Worm (Caenorhabditis elegans) whole organism, young adult: Measurements from ENCODE around the gene rab-1.
A peak's percentile ranks its signal among the peaks of the same experiment; 100 is the strongest.

Source experiments
- B0261.1 ChIP-seq: sonication (generic microtip); optimal IDR thresholded peaks from 2 replicates; lab custom pipeline; 2016; ENCODE audit warnings: mild to moderate bottlenecking, missing genetic modification characterization, moderate library complexity, missing compliant biosample characterization
- B0336.3 ChIP-seq: fragments of 200-800 bp; sonication (Bioruptor generic); IDR thresholded peaks from 2 replicates; pipeline ENCODE4 v1.3.6; 2022; ENCODE audit warnings: missing genetic modification characterization, missing compliant biosample characterization
- F10E7.11 ChIP-seq: sonication (generic microtip); optimal IDR thresholded peaks from 2 replicates; lab custom pipeline; 2017; ENCODE audit warnings: mild to moderate bottlenecking, missing genetic modification characterization, moderate library complexity, missing compliant biosample characterization
- F52B5.7 ChIP-seq: sonication (generic microtip); optimal IDR thresholded peaks from 2 replicates; lab custom pipeline; 2016; ENCODE audit warnings: mild to moderate bottlenecking, missing genetic modification characterization, missing compliant biosample characterization
- F57A8.1 ChIP-seq: fragments of 200-800 bp; sonication (Bioruptor generic); optimal IDR thresholded peaks from 2 replicates; lab custom pipeline; 2018; ENCODE audit warnings: mild to moderate bottlenecking, missing genetic modification characterization, moderate library complexity, missing compliant biosample characterization
- K11D2.4 ChIP-seq: fragments of 200-800 bp; sonication (Bioruptor generic); IDR thresholded peaks from 2 replicates; pipeline ENCODE4 v1.3.6; 2022; ENCODE audit warnings: missing genetic modification reagents, missing genetic modification characterization, missing compliant biosample characterization
- ZK185.1 ChIP-seq: sonication (generic microtip); optimal IDR thresholded peaks from 2 replicates; lab custom pipeline; 2016; ENCODE audit warnings: mild to moderate bottlenecking, missing genetic modification characterization, missing compliant biosample characterization; ENCODE audit not compliant: poor library complexity, severe bottlenecking
- aptf-3 ChIP-seq: fragments of 200-800 bp; sonication (Bioruptor generic); IDR thresholded peaks from 2 replicates; pipeline ENCODE4 v1.3.6; 2022; ENCODE audit warnings: missing genetic modification characterization, missing compliant biosample characterization
- atf-7 ChIP-seq: sonication (generic microtip); optimal IDR thresholded peaks from 2 replicates; lab custom pipeline; 2017; ENCODE audit warnings: mild to moderate bottlenecking, missing genetic modification characterization, missing compliant biosample characterization
- attf-3 ChIP-seq: fragments of 200-800 bp; sonication (Bioruptor generic); conservative IDR thresholded peaks from 2 replicates; pipeline ENCODE4 v1.3.6; 2022; ENCODE audit warnings: missing genetic modification reagents, missing genetic modification characterization, missing compliant biosample characterization
- ceh-40 ChIP-seq: fragments of 200-800 bp; sonication (Bioruptor generic); IDR thresholded peaks from 2 replicates; pipeline ENCODE4 v1.3.6; 2022; ENCODE audit warnings: missing genetic modification characterization, missing compliant biosample characterization
- ceh-79 ChIP-seq: sonication (generic microtip); optimal IDR thresholded peaks from 2 replicates; lab custom pipeline; 2017; ENCODE audit warnings: mild to moderate bottlenecking, missing genetic modification characterization, missing compliant biosample characterization
- die-1 ChIP-seq: sonication (generic microtip); optimal IDR thresholded peaks from 2 replicates; lab custom pipeline; 2016; ENCODE audit warnings: missing genotype, mild to moderate bottlenecking, missing genetic modification characterization, missing compliant biosample characterization
- egl-44 ChIP-seq: fragments of 200-800 bp; sonication (Bioruptor generic); IDR thresholded peaks from 2 replicates; pipeline ENCODE4 v1.3.6; 2022; ENCODE audit warnings: missing genetic modification reagents, missing genetic modification characterization, missing compliant biosample characterization
- hmg-20 ChIP-seq: fragments of 200-800 bp; sonication (Bioruptor generic); IDR thresholded peaks from 2 replicates; pipeline ENCODE4 v1.3.6; 2022; ENCODE audit warnings: missing genetic modification reagents, missing genetic modification characterization, missing compliant biosample characterization
- hrde-1 ChIP-seq: sonication (generic microtip); optimal IDR thresholded peaks from 2 replicates; lab custom pipeline; 2016; ENCODE audit warnings: missing genetic modification characterization, mild to moderate bottlenecking, missing compliant biosample characterization, moderate library complexity, missing genotype, missing genetic modification reagents, borderline replicate concordance
- lsl-1 ChIP-seq: fragments of 200-800 bp; sonication (Bioruptor generic); optimal IDR thresholded peaks from 2 replicates; lab custom pipeline; 2018; ENCODE audit warnings: mild to moderate bottlenecking, missing genetic modification characterization, moderate library complexity, missing compliant biosample characterization
- madf-10 ChIP-seq: sonication (generic microtip); optimal IDR thresholded peaks from 2 replicates; lab custom pipeline; 2016; ENCODE audit warnings: mild to moderate bottlenecking, missing genetic modification characterization, missing compliant biosample characterization
- mcd-1 ChIP-seq: fragments of 200-800 bp; sonication (Bioruptor generic); IDR thresholded peaks from 2 replicates; pipeline ENCODE4 v1.3.6; 2022; ENCODE audit warnings: missing genetic modification reagents, missing genetic modification characterization, missing compliant biosample characterization
- nfya-2 ChIP-seq: fragments of 200-800 bp; sonication (Bioruptor generic); IDR thresholded peaks from 2 replicates; pipeline ENCODE4 v1.3.6; 2022; ENCODE audit warnings: missing genetic modification reagents, missing genetic modification characterization, missing compliant biosample characterization
- pbrm-1 ChIP-seq: fragments of 200-800 bp; sonication (Bioruptor generic); IDR thresholded peaks from 2 replicates; pipeline ENCODE4 v1.3.6; 2022; ENCODE audit warnings: missing genetic modification reagents, missing genetic modification characterization, missing compliant biosample characterization
- rcor-1 ChIP-seq: fragments of 200-800 bp; sonication (Bioruptor generic); IDR thresholded peaks from 2 replicates; pipeline ENCODE4 v1.3.6; 2022; ENCODE audit warnings: missing genetic modification reagents, missing genetic modification characterization, missing compliant biosample characterization
- repo-1 ChIP-seq: sonication (generic microtip); optimal IDR thresholded peaks from 2 replicates; lab custom pipeline; 2017; ENCODE audit warnings: mild to moderate bottlenecking, missing genetic modification characterization, missing compliant biosample characterization
- sea-2 ChIP-seq: fragments of 200-800 bp; sonication (Bioruptor generic); IDR thresholded peaks from 2 replicates; pipeline ENCODE4 v1.3.6; 2022; ENCODE audit warnings: missing genetic modification characterization, missing compliant biosample characterization
- snpc-1.1 ChIP-seq: sonication (generic microtip); optimal IDR thresholded peaks from 2 replicates; lab custom pipeline; 2017; ENCODE audit warnings: missing genetic modification characterization, mild to moderate bottlenecking, missing compliant biosample characterization, antibody characterized with exemption, moderate library complexity, missing genotype, missing genetic modification reagents; ENCODE audit not compliant: insufficient read depth
- zfh-2 ChIP-seq: fragments of 200-800 bp; sonication (Bioruptor generic); conservative IDR thresholded peaks from 2 replicates; pipeline ENCODE4 v1.3.6; 2022; ENCODE audit warnings: missing genetic modification reagents, missing genetic modification characterization, missing compliant biosample characterization
- ztf-18 ChIP-seq: sonication (generic microtip); optimal IDR thresholded peaks from 2 replicates; lab custom pipeline; 2016; ENCODE audit warnings: missing genotype, mild to moderate bottlenecking, missing genetic modification characterization, missing compliant biosample characterization
- ztf-22 ChIP-seq: fragments of 200-800 bp; sonication (Bioruptor generic); optimal IDR thresholded peaks from 2 replicates; lab custom pipeline; 2018; ENCODE audit warnings: mild to moderate bottlenecking, missing genetic modification characterization, moderate library complexity, missing compliant biosample characterization
- ztf-25 ChIP-seq: fragments of 200-800 bp; sonication (Bioruptor generic); IDR thresholded peaks from 2 replicates; pipeline ENCODE4 v1.3.6; 2022; ENCODE audit warnings: missing genetic modification reagents, missing genetic modification characterization, missing compliant biosample characterization
- ztf-28 ChIP-seq: fragments of 200-800 bp; sonication (Bioruptor generic); IDR thresholded peaks from 2 replicates; pipeline ENCODE4 v1.3.6; 2022; ENCODE audit warnings: missing genetic modification reagents, missing genetic modification characterization, missing compliant biosample characterization

rab-1 gene

ce11 chrV:1242432-1242831, 21.4 kb downstream of the rab-1 start:
- TF ChIP-seq ztf-25 (GFP tag; lab: Robert Waterston, UW) = 0 out of 2 replicates have a peak, but pooled peaks have one; percentile 19
- no peak for TF ChIP-seq F10E7.11 (tag; lab: Kevin White, UChicago)

- TF ChIP-seq attf-3 (GFP tag; lab: Robert Waterston, UW) (0 out of 2 replicates have a peak, but pooled peaks have one; percentile 29), ztf-18 (tag; lab: Kevin White, UChicago) (no peak), zfh-2 (peak; percentile 38; the same call in 1 of the 2 replicates)
These were observed 27.3 kb downstream of the rab-1 start for ce11 chrV:1236333-1237068.

ce11 chrV:1235355-1235754, 28.4 kb downstream of the rab-1 start, which contains the start of gene madd-2:
madd-2 (minus strand) TSS chrV:1235455.
- TF ChIP-seq mcd-1 (GFP tag; lab: Robert Waterston, UW) = no peak
- TF ChIP-seq atf-7 (tag; lab: Kevin White, UChicago) = no peak
- TF ChIP-seq F57A8.1 = no peak
- no peak for TF ChIP-seq hrde-1 (tag; lab: Kevin White, UChicago)
- no peak for TF ChIP-seq nfya-2 (GFP tag; lab: Robert Waterston, UW)
- no peak for TF ChIP-seq hmg-20
- TF ChIP-seq ZK185.1 (tag; lab: Kevin White, UChicago) = no peak
- TF ChIP-seq B0261.1 = no peak
- TF ChIP-seq ztf-22 = no peak
- no peak for TF ChIP-seq B0336.3 (GFP tag; lab: Robert Waterston, UW)
- no peak for TF ChIP-seq ceh-40

- TF ChIP-seq pbrm-1 (GFP tag; lab: Robert Waterston, UW) = no peak
- no peak for TF ChIP-seq F52B5.7
- TF ChIP-seq aptf-3 (GFP tag; lab: Robert Waterston, UW) = no peak
- TF ChIP-seq egl-44 = no peak
- no peak for TF ChIP-seq die-1 (tag; lab: Kevin White, UChicago)
- TF ChIP-seq ztf-28 = no peak
- no peak for TF ChIP-seq nfya-2 (GFP tag; lab: Robert Waterston, UW)
- TF ChIP-seq sea-2 (GFP tag; lab: Robert Waterston, UW) = no peak
- no peak for TF ChIP-seq zfh-2
- TF ChIP-seq ZK185.1 (tag; lab: Kevin White, UChicago) = no peak
- TF ChIP-seq lsl-1 (GFP tag; lab: Kevin White, UChicago) = no peak
- no peak for TF ChIP-seq snpc-1.1
- no peak for TF ChIP-seq hmg-20
- TF ChIP-seq ceh-79 = no peak
- TF ChIP-seq, all 124 proteins: peak for 0
These were observed 31.2 kb downstream of the rab-1 start for ce11 chrV:1232574-1232973.

- no peak for TF ChIP-seq K11D2.4
- peak; percentile 22; the same call in 1 of the 2 replicates for TF ChIP-seq rcor-1 (GFP tag; lab: Robert Waterston, UW)
- TF ChIP-seq repo-1 (tag; lab: Kevin White, UChicago) = no peak
- TF ChIP-seq madf-10 (tag; lab: Kevin White, UChicago) = no peak
- TF ChIP-seq, all 124 proteins: peak for 1
These were observed 33.2 kb downstream of the rab-1 start for ce11 chrV:1230540-1230939.
